ENCODE assay signal across 1 fruit fly cellular context in the genomic region with DNA sequence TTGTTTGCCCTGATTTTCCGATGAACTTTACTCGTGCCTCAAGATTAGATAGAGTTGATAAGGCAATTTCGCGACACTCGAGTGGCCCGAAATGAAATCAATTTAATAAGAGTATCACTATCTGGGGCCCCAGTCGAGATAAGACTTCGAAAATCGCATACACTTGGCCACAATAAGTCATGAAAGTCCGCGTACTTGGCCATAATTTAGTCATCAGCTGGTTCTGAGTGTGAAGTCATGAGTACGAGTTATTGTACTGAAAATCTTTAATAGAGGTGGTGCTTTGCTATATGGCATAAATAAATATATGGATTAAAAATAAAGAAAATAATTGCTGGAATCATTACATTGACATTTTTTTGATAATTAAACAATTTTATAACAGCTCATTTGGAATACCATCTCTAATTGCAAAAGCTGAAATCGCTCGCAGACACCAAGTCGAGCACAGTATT.
TF ChIP-seq lines count a peak whose summit lies in the region.

No protein-coding gene starts in this region.

TF ChIP-seq in whole organism, embryonic, 481 proteins besides CTCF, POLR2A, EP300 and RAD21 (continued from another document):
- TF ChIP-seq Gug (GFP tag; IDR thresholded peaks at IDR 0.05; lab: Robert Waterston, UW), result no peak
- no peak for TF ChIP-seq Dip2 (GFP tag; IDR thresholded peaks at IDR 0.05; lab: Robert Waterston, UW)
- no peak for TF ChIP-seq CG7556 (GFP tag; optimal IDR thresholded peaks at IDR 0.05; lab: Kevin White, UChicago)
- no peak for TF ChIP-seq CG13287 (GFP tag; IDR thresholded peaks at IDR 0.05; lab: Robert Waterston, UW; ENCODE audit: partially characterized antibody)
- TF ChIP-seq Nf-YC (tag; optimal IDR thresholded peaks at IDR 0.05; lab: Kevin White, UChicago), result no peak
- no peak for TF ChIP-seq Dref (GFP tag; IDR thresholded peaks at IDR 0.05; lab: Robert Waterston, UW)
- no peak for TF ChIP-seq CG6791 (GFP tag; IDR thresholded peaks at IDR 0.05; lab: Robert Waterston, UW; ENCODE audit: partially characterized antibody)
- TF ChIP-seq CG30431 (GFP tag; optimal IDR thresholded peaks at IDR 0.05; lab: Kevin White, UChicago), result no peak
- no peak for TF ChIP-seq jing (GFP tag; optimal IDR thresholded peaks at IDR 0.05; lab: Kevin White, UChicago)
- TF ChIP-seq B-H2 (GFP tag; optimal IDR thresholded peaks at IDR 0.05; lab: Kevin White, UChicago), result no peak
- no peak for TF ChIP-seq danr (GFP tag; IDR thresholded peaks at IDR 0.05; lab: Robert Waterston, UW)
- TF ChIP-seq Xrp1 (GFP tag; IDR thresholded peaks at IDR 0.05; lab: Robert Waterston, UW), result no peak
- TF ChIP-seq hbn (GFP tag; IDR thresholded peaks at IDR 0.05; lab: Robert Waterston, UW; ENCODE audit: partially characterized antibody), result no peak
- no peak for TF ChIP-seq CG14710 (tag; optimal IDR thresholded peaks at IDR 0.05; lab: Kevin White, UChicago)
- TF ChIP-seq mld (GFP tag; IDR thresholded peaks at IDR 0.05; lab: Robert Waterston, UW; ENCODE audit: partially characterized antibody), result no peak
- TF ChIP-seq Hand (GFP tag; optimal IDR thresholded peaks at IDR 0.05; lab: Kevin White, UChicago), result no peak
- TF ChIP-seq pb (GFP tag; optimal IDR thresholded peaks at IDR 0.05; lab: Kevin White, UChicago), result no peak
- TF ChIP-seq CG14965 (GFP tag; optimal IDR thresholded peaks at IDR 0.05; lab: Kevin White, UChicago; ENCODE audit: borderline replicate concordance), result no peak
- TF ChIP-seq lilli (GFP tag; optimal IDR thresholded peaks at IDR 0.05; lab: Kevin White, UChicago), result peak; percentile 43
- TF ChIP-seq Spps (tag; optimal IDR thresholded peaks at IDR 0.05; lab: Kevin White, UChicago), result no peak
- no peak for TF ChIP-seq disco-r (GFP tag; optimal IDR thresholded peaks at IDR 0.05; lab: Kevin White, UChicago)
- TF ChIP-seq Oli (tag; optimal IDR thresholded peaks at IDR 0.05; lab: Kevin White, UChicago), result no peak
- no peak for TF ChIP-seq gsb-n (tag; optimal IDR thresholded peaks at IDR 0.05; lab: Kevin White, UChicago)
- no peak for TF ChIP-seq run (tag; optimal IDR thresholded peaks at IDR 0.05; lab: Kevin White, UChicago)
- TF ChIP-seq CG15601 (tag; optimal IDR thresholded peaks at IDR 0.05; lab: Kevin White, UChicago), result no peak
- no peak for TF ChIP-seq fru (optimal IDR thresholded peaks at IDR 0.05; lab: Kevin White, UChicago)
- no peak for TF ChIP-seq btn (GFP tag; optimal IDR thresholded peaks at IDR 0.05; lab: Kevin White, UChicago)
- no peak for TF ChIP-seq CG7963 (GFP tag; IDR thresholded peaks at IDR 0.05; lab: Robert Waterston, UW; ENCODE audit: partially characterized antibody)
- TF ChIP-seq CG10267 (tag; optimal IDR thresholded peaks at IDR 0.05; lab: Kevin White, UChicago), result no peak
- TF ChIP-seq TFAM (GFP tag; optimal IDR thresholded peaks at IDR 0.05; lab: Kevin White, UChicago), result no peak
- no peak for TF ChIP-seq CG16813 (GFP tag; IDR thresholded peaks at IDR 0.05; lab: Robert Waterston, UW; ENCODE audit: partially characterized antibody)
- no peak for TF ChIP-seq CG7271 (tag; optimal IDR thresholded peaks at IDR 0.05; lab: Kevin White, UChicago)
- no peak for TF ChIP-seq NC2β (GFP tag; optimal IDR thresholded peaks at IDR 0.05; lab: Kevin White, UChicago)
- TF ChIP-seq CG10431 (GFP tag; optimal IDR thresholded peaks at IDR 0.05; lab: Kevin White, UChicago), result no peak
- peak; percentile 68 for TF ChIP-seq lbe (GFP tag; optimal IDR thresholded peaks at IDR 0.05; lab: Kevin White, UChicago)
- no peak for TF ChIP-seq Mrtf (GFP tag; IDR thresholded peaks at IDR 0.05; lab: Robert Waterston, UW)
- no peak for TF ChIP-seq bab2 (GFP tag; optimal IDR thresholded peaks at IDR 0.05; lab: Kevin White, UChicago)
- TF ChIP-seq CG7357 (GFP tag; IDR thresholded peaks at IDR 0.05; lab: Robert Waterston, UW), result no peak
- no peak for TF ChIP-seq CG7786 (GFP tag; optimal IDR thresholded peaks at IDR 0.05; lab: Kevin White, UChicago)
- no peak for TF ChIP-seq CG14667 (GFP tag; IDR thresholded peaks at IDR 0.05; lab: Robert Waterston, UW)
- TF ChIP-seq Usf (GFP tag; optimal IDR thresholded peaks at IDR 0.05; lab: Kevin White, UChicago), result no peak
- TF ChIP-seq fd96Cb (tag; optimal IDR thresholded peaks at IDR 0.05; lab: Kevin White, UChicago), result no peak
- TF ChIP-seq CG17568 (GFP tag; optimal IDR thresholded peaks at IDR 0.05; lab: Kevin White, UChicago), result peak; percentile 7
- TF ChIP-seq CG9437 (GFP tag; optimal IDR thresholded peaks at IDR 0.05; lab: Kevin White, UChicago), result no peak
- TF ChIP-seq gt (GFP tag; IDR thresholded peaks at IDR 0.05; lab: Robert Waterston, UW), result no peak
- TF ChIP-seq CG6175 (GFP tag; IDR thresholded peaks at IDR 0.05; lab: Robert Waterston, UW), result no peak
- peak; percentile 77 for TF ChIP-seq lab (GFP tag; optimal IDR thresholded peaks at IDR 0.05; lab: Kevin White, UChicago)
- TF ChIP-seq CG6272 (GFP tag; IDR thresholded peaks at IDR 0.05; lab: Robert Waterston, UW), result no peak
- TF ChIP-seq CG17912 (GFP tag; optimal IDR thresholded peaks at IDR 0.05; lab: Kevin White, UChicago), result no peak
- no peak for TF ChIP-seq ab (GFP tag; optimal IDR thresholded peaks at IDR 0.05; lab: Kevin White, UChicago)
- no peak for TF ChIP-seq CG7372 (GFP tag; IDR thresholded peaks at IDR 0.05; lab: Robert Waterston, UW)
